Worm (Caenorhabditis elegans) whole organism, late embryonic: ENCODE measurements around the gene msp-53.

Experiments used
- ama-1 ChIP-seq: fragments of 150-350 bp; optimal IDR thresholded peaks from 2 replicates; lab custom pipeline; 2014
- hlh-8 ChIP-seq: sonication (generic microtip); optimal IDR thresholded peaks from 2 replicates; lab custom pipeline; 2016; ENCODE audit warnings: missing genotype, missing genetic modification characterization, missing compliant biosample characterization
- nhr-11 ChIP-seq: fragments of 150-350 bp; optimal IDR thresholded peaks from 2 replicates; lab custom pipeline; 2014; ENCODE audit warnings: missing biosample characterization, missing genetic modification characterization

ce11 chrIV:5100145-5100544 lies 35.3 kb upstream of the msp-53 start:
- TF ChIP-seq hlh-8 (tag; lab: Kevin White, UChicago) (no peak), ama-1 (lab: Kevin White, UChicago) (no peak), nhr-11 (no peak)
